Fruit fly (Drosophila melanogaster) whole organism, pupa: Measurements from ENCODE around the gene CG32572.

ENCODE experiments used
- CG10348 ChIP-seq: fragments of 200-800 bp; sonication (Bioruptor generic); IDR thresholded peaks from 2 replicates; pipeline ENCODE4 v1.3.6; 2022; ENCODE audit warnings: missing biosample characterization, missing genetic modification characterization
- CG12605 ChIP-seq: fragments of 200-800 bp; sonication (Bioruptor generic); IDR thresholded peaks from 2 replicates; pipeline ENCODE4 v1.3.6; 2022; ENCODE audit warnings: missing biosample characterization, missing genetic modification characterization
- CG14655 ChIP-seq: fragments of 200-800 bp; sonication (Bioruptor generic); optimal IDR thresholded peaks from 3 replicates; lab custom pipeline; 2017; ENCODE audit warnings: mild to moderate bottlenecking, missing biosample characterization, missing genetic modification reagents, missing genetic modification characterization
- CG8159 ChIP-seq: fragments of 200-800 bp; sonication (Bioruptor generic); optimal IDR thresholded peaks from 3 replicates; lab custom pipeline; 2018; ENCODE audit warnings: missing biosample characterization, mild to moderate bottlenecking, missing genetic modification characterization, moderate library complexity
- fd96Ca ChIP-seq: fragments of 200-800 bp; sonication (Bioruptor generic); IDR thresholded peaks from 3 replicates; pipeline ENCODE4 v1.3.6; 2022; ENCODE audit warnings: missing biosample characterization, missing genetic modification characterization

DNA sequence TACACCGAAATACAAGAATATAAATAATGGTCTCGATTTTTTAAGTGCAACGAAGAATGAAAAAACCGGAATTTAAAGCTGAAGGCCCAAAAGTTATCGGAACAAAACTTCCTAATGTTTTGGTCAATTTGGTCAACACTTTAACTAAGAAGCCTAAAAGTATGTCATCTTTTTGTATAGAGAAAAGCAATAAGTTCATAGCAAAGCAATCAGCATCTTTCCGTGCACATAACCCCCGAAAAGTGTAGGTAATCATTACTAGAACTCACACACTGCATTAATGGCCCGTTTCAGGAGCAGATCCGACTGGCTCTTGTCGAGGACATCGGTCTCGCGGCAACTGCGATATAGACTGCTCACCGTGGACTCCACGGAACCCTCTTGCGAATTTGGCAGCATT is 23.4 kb downstream of the CG32572 start:
- no peak for TF ChIP-seq CG12605
- TF ChIP-seq CG8159 (tag; lab: Kevin White, UChicago): no peak
- TF ChIP-seq fd96Ca: no peak
- TF ChIP-seq CG10348: no peak
- TF ChIP-seq CG14655 (GFP tag; lab: Kevin White, UChicago): no peak
